Fruit fly (Drosophila melanogaster) Kc167 (cell line): ENCODE results near the gene Hsc70-4.

Source experiments
- Myc ChIP-seq: fragments of >200 bp; optimal IDR thresholded peaks from 2 replicates; lab custom pipeline; 2017; ENCODE audit warnings: missing external identifiers
- h ChIP-seq: fragments of >200 bp; optimal IDR thresholded peaks from 3 replicates; lab custom pipeline; 2018; ENCODE audit warnings: missing external identifiers
- insv ChIP-seq: fragments of >200 bp; optimal IDR thresholded peaks from 3 replicates; lab custom pipeline; 2018; ENCODE audit warnings: missing external identifiers

- TF ChIP-seq insv = no peak
- TF ChIP-seq h (lab: Kevin White, UChicago) = no peak
- TF ChIP-seq Myc = no peak
Observed at dm6 chr3R:15262710-15263672, 20.5 kb downstream of the Hsc70-4 start, which contains the start of the genes eIF2gamma and Set.
